Worm (Caenorhabditis elegans) whole organism, L1 larva: ENCODE measurements around the gene immt-2.
A peak's percentile ranks its signal among the peaks of the same experiment; 100 is the strongest.

Source experiments
- C04F5.9 ChIP-seq: sonication (generic microtip); optimal IDR thresholded peaks from 2 replicates; lab custom pipeline; 2016; ENCODE audit warnings: missing genetic modification characterization, missing compliant biosample characterization
- C16A3.4 ChIP-seq: fragments of 150-350 bp; optimal IDR thresholded peaks from 2 replicates; lab custom pipeline; 2014; ENCODE audit warnings: missing biosample characterization, missing genetic modification characterization
- C34B4.2 ChIP-seq: sonication (generic microtip); optimal IDR thresholded peaks from 2 replicates; lab custom pipeline; 2017; ENCODE audit warnings: mild to moderate bottlenecking, missing genetic modification characterization, missing compliant biosample characterization
- F16B12.6 ChIP-seq: fragments of 150-350 bp; optimal IDR thresholded peaks from 2 replicates; lab custom pipeline; 2014; ENCODE audit warnings: missing biosample characterization, missing genetic modification characterization
- aha-1 ChIP-seq: fragments of 150-350 bp; optimal IDR thresholded peaks from 2 replicates; lab custom pipeline; 2014; ENCODE audit warnings: missing biosample characterization, missing genetic modification characterization
- alr-1 ChIP-seq: fragments of 200-800 bp; sonication (Bioruptor generic); optimal IDR thresholded peaks from 2 replicates; lab custom pipeline; 2018; ENCODE audit warnings: borderline replicate concordance, mild to moderate bottlenecking, missing genetic modification characterization, missing compliant biosample characterization
- aly-2 ChIP-seq: fragments of 150-350 bp; optimal IDR thresholded peaks from 2 replicates; lab custom pipeline; 2014; ENCODE audit warnings: missing biosample characterization, missing genetic modification characterization
- ama-1 ChIP-seq: fragments of 150-350 bp; optimal IDR thresholded peaks from 2 replicates; lab custom pipeline; 2014
- ceh-8 ChIP-seq: fragments of 200-800 bp; sonication (Bioruptor generic); optimal IDR thresholded peaks from 2 replicates; lab custom pipeline; 2018; ENCODE audit warnings: mild to moderate bottlenecking, missing genetic modification characterization, moderate library complexity, missing compliant biosample characterization
- ceh-88 ChIP-seq: fragments of 200-800 bp; sonication (Bioruptor generic); IDR thresholded peaks from 2 replicates; pipeline ENCODE4 v1.3.6; 2022; ENCODE audit warnings: missing genetic modification characterization, missing compliant biosample characterization
- dsc-1 ChIP-seq: sonication (generic microtip); optimal IDR thresholded peaks from 2 replicates; lab custom pipeline; 2016; ENCODE audit warnings: mild to moderate bottlenecking, missing genetic modification characterization, missing compliant biosample characterization
- efl-1 ChIP-seq, 4 experiments: fragments of 150-350 bp; optimal IDR thresholded peaks in 3 of 4; peaks in 1 of 4; 1 replicate in 1 of 4; 2 replicates in 3 of 4; lab custom pipeline; 2014; ENCODE audit warnings: missing biosample characterization in 2 of 4, missing genetic modification characterization in 2 of 4, missing genetic modification reagents in 2 of 4
- efl-3 ChIP-seq: fragments of 200-800 bp; sonication (Bioruptor generic); optimal IDR thresholded peaks from 2 replicates; lab custom pipeline; 2018; ENCODE audit warnings: mild to moderate bottlenecking, missing genetic modification characterization, missing compliant biosample characterization
- ets-5 ChIP-seq: fragments of 200-800 bp; sonication (Bioruptor generic); IDR thresholded peaks from 2 replicates; pipeline ENCODE4 v1.3.6; 2022; ENCODE audit warnings: missing genetic modification characterization, missing compliant biosample characterization
- fkh-4 ChIP-seq: sonication (generic microtip); optimal IDR thresholded peaks from 2 replicates; lab custom pipeline; 2016; ENCODE audit warnings: missing compliant biosample characterization, missing genetic modification characterization, borderline replicate concordance
- fkh-8 ChIP-seq: sonication (generic microtip); optimal IDR thresholded peaks from 2 replicates; lab custom pipeline; 2016; ENCODE audit warnings: mild to moderate bottlenecking, missing genetic modification characterization, missing compliant biosample characterization
- fos-1 ChIP-seq: fragments of 150-350 bp; optimal IDR thresholded peaks from 2 replicates; lab custom pipeline; 2014; ENCODE audit warnings: missing biosample characterization, missing genetic modification characterization
- grh-1 ChIP-seq: fragments of 200-800 bp; sonication (Bioruptor generic); IDR thresholded peaks from 2 replicates; pipeline ENCODE4 v1.3.6; 2022; ENCODE audit warnings: missing genetic modification reagents, missing genetic modification characterization, missing compliant biosample characterization
- hlh-17 ChIP-seq: fragments of 200-800 bp; sonication (Bioruptor generic); optimal IDR thresholded peaks from 2 replicates; lab custom pipeline; 2018; ENCODE audit warnings: missing genetic modification characterization, mild to moderate bottlenecking, missing compliant biosample characterization, moderate library complexity, borderline replicate concordance
- irx-1 ChIP-seq: sonication (generic microtip); optimal IDR thresholded peaks from 2 replicates; lab custom pipeline; 2016; ENCODE audit warnings: missing genetic modification characterization, missing compliant biosample characterization
- lin-13 ChIP-seq: fragments of 150-350 bp; optimal IDR thresholded peaks from 2 replicates; lab custom pipeline; 2014; ENCODE audit warnings: missing biosample characterization, missing genetic modification reagents, missing genetic modification characterization
- lin-14 ChIP-seq: fragments of 200-800 bp; sonication (Bioruptor generic); optimal IDR thresholded peaks from 2 replicates; lab custom pipeline; 2018; ENCODE audit warnings: mild to moderate bottlenecking, missing genetic modification characterization, moderate library complexity, missing compliant biosample characterization
- lin-35 ChIP-seq, 2 experiments: fragments of 150-350 bp; optimal IDR thresholded peaks; 2 replicates each; lab custom pipeline; 2014; ENCODE audit warnings: missing biosample characterization in 2 of 2, missing genetic modification characterization in 2 of 2, missing genetic modification reagents in 2 of 2
- lsy-2 ChIP-seq, 2 experiments: fragments of 150-350 bp; optimal IDR thresholded peaks; 2 replicates each; lab custom pipeline; 2014; ENCODE audit warnings: missing biosample characterization in 2 of 2, missing genetic modification characterization in 2 of 2
- mab-9 ChIP-seq: fragments of 200-800 bp; sonication (Bioruptor generic); IDR thresholded peaks from 2 replicates; pipeline ENCODE4 v1.3.6; 2022; ENCODE audit warnings: missing genetic modification reagents, missing genetic modification characterization, missing compliant biosample characterization
- mef-2 ChIP-seq: fragments of 150-350 bp; optimal IDR thresholded peaks from 2 replicates; lab custom pipeline; 2014; ENCODE audit warnings: missing biosample characterization, missing genetic modification characterization
- nhr-12 ChIP-seq: sonication (generic microtip); optimal IDR thresholded peaks from 2 replicates; lab custom pipeline; 2017; ENCODE audit warnings: missing biosample characterization, missing genetic modification characterization
- nhr-47 ChIP-seq: sonication (generic microtip); optimal IDR thresholded peaks from 2 replicates; lab custom pipeline; 2016; ENCODE audit warnings: mild to moderate bottlenecking, missing genetic modification characterization, moderate library complexity, missing compliant biosample characterization
- nhr-84 ChIP-seq: sonication (generic microtip); optimal IDR thresholded peaks from 2 replicates; lab custom pipeline; 2017; ENCODE audit warnings: missing biosample characterization, missing genetic modification characterization
- nhr-85 ChIP-seq: sonication (generic microtip); peaks from one replicate; lab custom pipeline; 2016; ENCODE audit warnings: missing genetic modification characterization, inconsistent platforms, missing compliant biosample characterization
- nhr-90 ChIP-seq: sonication (generic microtip); optimal IDR thresholded peaks from 2 replicates; lab custom pipeline; 2016; ENCODE audit warnings: mild to moderate bottlenecking, missing genetic modification characterization, missing compliant biosample characterization; ENCODE audit not compliant: poor library complexity
- pag-3 ChIP-seq: sonication (generic microtip); optimal IDR thresholded peaks from 2 replicates; lab custom pipeline; 2017; ENCODE audit warnings: missing genetic modification characterization, mild to moderate bottlenecking, missing compliant biosample characterization, antibody characterized with exemption, borderline replicate concordance; ENCODE audit not compliant: insufficient read depth
- pax-3 ChIP-seq: fragments of 200-800 bp; sonication (Bioruptor generic); optimal IDR thresholded peaks from 2 replicates; lab custom pipeline; 2018; ENCODE audit warnings: mild to moderate bottlenecking, missing genetic modification characterization, moderate library complexity, missing compliant biosample characterization
- snpc-4 ChIP-seq: fragments of 150-350 bp; optimal IDR thresholded peaks from 2 replicates; lab custom pipeline; 2014; ENCODE audit warnings: missing biosample characterization, missing genetic modification characterization
- unc-86 ChIP-seq: sonication (generic microtip); optimal IDR thresholded peaks from 2 replicates; lab custom pipeline; 2016; ENCODE audit warnings: missing genetic modification characterization, missing compliant biosample characterization
- zip-4 ChIP-seq: fragments of 200-800 bp; sonication (Bioruptor generic); optimal IDR thresholded peaks from 2 replicates; lab custom pipeline; 2018; ENCODE audit warnings: mild to moderate bottlenecking, missing genetic modification characterization, moderate library complexity, missing compliant biosample characterization
- ztf-11 ChIP-seq, 2 experiments: sonication (generic microtip); optimal IDR thresholded peaks; 2 replicates each; lab custom pipeline; 2016 to 2017; ENCODE audit warnings: missing genetic modification characterization in 2 of 2, missing biosample characterization in 1 of 2, missing compliant biosample characterization in 1 of 2

Gene immt-2

ce11 chrV:16780554-16780953 is 8.5 kb upstream of the immt-2 start (continued):
- TF ChIP-seq alr-1: no peak
- TF ChIP-seq ceh-8 (GFP tag; lab: Kevin White, UChicago): no peak

- TF ChIP-seq fkh-8 (tag; lab: Kevin White, UChicago) (no peak), C04F5.9 (tag; lab: Kevin White, UChicago) (no peak), mef-2 (tag; lab: Kevin White, UChicago) (no peak), lin-13 (no peak), lin-14 (GFP tag; lab: Kevin White, UChicago) (no peak), nhr-90 (no peak), nhr-85 (tag; lab: Kevin White, UChicago) (peak; percentile 42)
These were observed 7.1 kb upstream of the immt-2 start for ce11 chrV:16781974-16782373.

- TF ChIP-seq zip-4 (GFP tag; lab: Kevin White, UChicago) (no peak), lin-13 (no peak), grh-1 (GFP tag; lab: Robert Waterston, UW) (no peak)
These were observed 4.3 kb upstream of the immt-2 start for ce11 chrV:16784806-16785205.

- TF ChIP-seq fos-1 (tag; lab: Kevin White, UChicago) (no peak), efl-1 (optimal IDR thresholded peaks at IDR 0.05; lab: Kevin White, UChicago) (no peak), efl-1 (GFP tag; optimal IDR thresholded peaks at IDR 0.05 in 1 of 2; lab: Kevin White, UChicago) (peak in 1 of 2 experiments; percentile 62), ceh-8 (GFP tag; lab: Kevin White, UChicago) (no peak), mab-9 (GFP tag; lab: Robert Waterston, UW) (no peak)
These were observed 3.1 kb upstream of the immt-2 start for ce11 chrV:16786012-16786411.

- no peak for TF ChIP-seq dsc-1
- no peak for TF ChIP-seq nhr-84
- no peak for TF ChIP-seq hlh-17 (GFP tag; lab: Kevin White, UChicago)
- TF ChIP-seq lin-35 (GFP tag; optimal IDR thresholded peaks at IDR 0.05; lab: Kevin White, UChicago): no peak
- no peak for TF ChIP-seq alr-1
These were observed 3.6 kb downstream of the immt-2 start for ce11 chrV:16792717-16793116.

- TF ChIP-seq ama-1 (lab: Kevin White, UChicago) (no peak), efl-1 (optimal IDR thresholded peaks at IDR 0.05; lab: Kevin White, UChicago) (peak in 1 of 2 experiments; percentile 74), efl-1 (GFP tag; optimal IDR thresholded peaks at IDR 0.05 in 1 of 2; lab: Kevin White, UChicago) (no peak)
These were observed 4.2 kb downstream of the immt-2 start for ce11 chrV:16793312-16793711.

ce11 chrV:16794079-16794478 is 5.0 kb downstream of the immt-2 start:
- TF ChIP-seq pax-3 (tag; lab: Kevin White, UChicago) (no peak), C34B4.2 (tag; lab: Kevin White, UChicago) (no peak), efl-1 (optimal IDR thresholded peaks at IDR 0.05; lab: Kevin White, UChicago) (no peak), efl-1 (GFP tag; optimal IDR thresholded peaks at IDR 0.05 in 1 of 2; lab: Kevin White, UChicago) (peak in 1 of 2 experiments; percentile 38), ets-5 (GFP tag; lab: Robert Waterston, UW) (no peak)

ce11 chrV:16794828-16795354 is 5.8 kb downstream of the immt-2 start, which contains the start of the genes ctps-1 and pus-1:
TSS of gene ctps-1 (plus strand) at chrV:16794878.
TSS of gene pus-1 (minus strand) at chrV:16794952.
- TF ChIP-seq pax-3 (tag; lab: Kevin White, UChicago) (no peak), aha-1 (peak; percentile 41), ceh-88 (GFP tag; lab: Robert Waterston, UW) (no peak), nhr-90 (peak; percentile 70), fkh-4 (tag; lab: Kevin White, UChicago) (no peak), nhr-47 (tag; lab: Kevin White, UChicago) (peak; percentile 87), lsy-2 (tag; optimal IDR thresholded peaks at IDR 0.05; lab: Kevin White, UChicago) (peak; percentile 79 to 81), ztf-11 (tag; optimal IDR thresholded peaks at IDR 0.05; lab: Kevin White, UChicago) (peak in 1 of 2 experiments; percentile 19), C16A3.4 (peak; percentile 65), F16B12.6 (tag; lab: Kevin White, UChicago) (peak; percentile 27), aly-2 (tag; lab: Kevin White, UChicago) (peak; percentile 40), irx-1 (tag; lab: Kevin White, UChicago) (peak; percentile 73), efl-3 (no peak), pag-3 (tag; lab: Kevin White, UChicago) (no peak), unc-86 (tag; lab: Kevin White, UChicago) (peak; percentile 27), nhr-12 (tag; lab: Kevin White, UChicago) (no peak), alr-1 (no peak), snpc-4 (tag; lab: Kevin White, UChicago) (peak; percentile 84), lin-35 (GFP tag; optimal IDR thresholded peaks at IDR 0.05; lab: Kevin White, UChicago) (peak; percentile 78 to 83)
